Worm (Caenorhabditis elegans): Measurements from ENCODE around the gene C07H6.2.

Gene C07H6.2

DNA sequence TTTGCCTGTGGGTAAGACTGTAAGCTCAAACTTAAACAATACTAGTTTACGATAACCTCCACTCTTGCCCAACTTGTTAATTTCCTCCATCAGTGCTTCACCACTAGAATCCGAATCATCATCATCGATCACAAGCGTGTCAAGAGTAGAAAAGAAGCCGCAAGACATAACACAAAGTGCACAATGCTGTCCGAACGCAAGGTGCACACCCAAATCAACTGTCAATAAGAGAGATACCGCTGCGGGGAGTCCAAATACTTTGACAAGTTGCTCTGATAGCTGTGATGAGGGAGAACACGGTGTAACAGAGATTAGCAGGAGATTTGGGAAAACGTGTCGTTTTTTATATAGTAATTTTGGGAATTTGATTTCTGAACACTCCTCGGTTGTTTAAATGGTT, 10.6 kb downstream of the C07H6.2 start:
- no peak for TF ChIP-seq sea-2 (GFP tag; IDR thresholded peaks at IDR 0.05)
- no peak for TF ChIP-seq F10E7.11 (tag; optimal IDR thresholded peaks at IDR 0.05)
- TF ChIP-seq efl-1 (GFP tag; optimal IDR thresholded peaks at IDR 0.05), result no peak
- TF ChIP-seq ztf-26 (tag; optimal IDR thresholded peaks at IDR 0.05), result no peak
- no peak for TF ChIP-seq ceh-40 (GFP tag; IDR thresholded peaks at IDR 0.05)

- TF ChIP-seq atf-7 (tag; optimal IDR thresholded peaks at IDR 0.05) (no peak), lin-54 (GFP tag; optimal IDR thresholded peaks at IDR 0.05) (no peak), ets-4 (GFP tag; optimal IDR thresholded peaks at IDR 0.05) (no peak), pha-4 (tag; optimal IDR thresholded peaks at IDR 0.05) (no peak), ceh-100 (GFP tag; IDR thresholded peaks at IDR 0.05) (no peak), aptf-3 (GFP tag; IDR thresholded peaks at IDR 0.05) (no peak), somi-1 (GFP tag; optimal IDR thresholded peaks at IDR 0.05) (no peak), mcd-1 (GFP tag; IDR thresholded peaks at IDR 0.05) (no peak), attf-5 (GFP tag; optimal IDR thresholded peaks at IDR 0.05) (no peak), mes-4 (tag; optimal IDR thresholded peaks at IDR 0.05) (no peak), ztf-6 (GFP tag; IDR thresholded peaks at IDR 0.05) (no peak), Y56A3A.18 (GFP tag; IDR thresholded peaks at IDR 0.05) (no peak), K12H6.12 (tag; optimal IDR thresholded peaks at IDR 0.05) (no peak), fkh-3 (tag; optimal IDR thresholded peaks at IDR 0.05) (no peak), F39B2.1 (GFP tag; IDR thresholded peaks at IDR 0.05) (no peak), him-1 (tag; optimal IDR thresholded peaks at IDR 0.05) (no peak), madf-10 (tag; optimal IDR thresholded peaks at IDR 0.05) (no peak), lin-26 (GFP tag; IDR thresholded peaks at IDR 0.05) (no peak)
Observed at ce11 chrIII:7533012-7533411, 12.2 kb downstream of the C07H6.2 start.

DNA sequence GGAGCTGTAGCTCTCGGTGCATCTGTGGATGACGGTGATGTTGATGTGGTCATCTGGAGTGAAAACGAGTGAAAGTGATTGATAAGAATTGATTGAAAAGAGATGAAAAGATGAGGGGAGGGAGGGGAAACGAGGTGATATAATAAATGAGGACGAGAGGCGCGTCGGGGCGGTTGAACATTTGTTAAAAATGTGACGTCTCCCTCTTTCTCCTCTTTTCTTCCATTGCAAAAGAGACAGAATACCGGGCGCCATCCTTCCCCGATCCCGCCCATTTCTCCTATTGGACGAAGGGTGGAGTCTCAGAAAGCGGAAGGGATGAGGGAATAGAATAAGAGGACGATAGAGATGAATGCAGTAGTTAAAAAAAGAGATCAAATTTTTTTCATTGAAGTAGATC, 13.8 kb downstream of the C07H6.2 start:
- TF ChIP-seq lin-54 (GFP tag; optimal IDR thresholded peaks at IDR 0.05), result no peak
- no peak for TF ChIP-seq ztf-26 (tag; optimal IDR thresholded peaks at IDR 0.05)

DNA sequence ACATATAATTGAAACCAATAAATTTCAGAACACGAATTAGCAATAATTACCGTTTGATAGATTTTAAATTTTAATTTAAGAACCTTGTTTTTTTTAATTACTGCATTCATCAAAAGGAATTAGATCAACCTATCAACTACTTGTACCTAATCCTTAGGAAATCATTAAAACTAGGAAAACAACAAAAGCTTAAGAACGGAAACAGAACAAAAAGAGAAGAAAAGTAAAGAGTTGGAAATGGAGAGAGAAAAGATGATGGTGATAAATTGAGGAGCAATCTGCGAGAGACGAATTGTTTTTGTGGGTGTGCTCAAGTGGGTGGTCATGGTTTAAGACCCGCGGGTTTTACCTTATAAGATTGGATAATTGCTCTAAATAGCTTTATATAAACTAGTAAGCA, 14.5 kb downstream of the C07H6.2 start:
- TF ChIP-seq rpc-1 (optimal IDR thresholded peaks at IDR 0.05) (no peak), rpc-1 (tag; optimal IDR thresholded peaks at IDR 0.05) (no peak), madf-6 (GFP tag; IDR thresholded peaks at IDR 0.05) (no peak)

- no peak for TF ChIP-seq F52B5.7 (tag; optimal IDR thresholded peaks at IDR 0.05)
- TF ChIP-seq C06A6.2 (GFP tag; conservative IDR thresholded peaks at IDR 0.05), result no peak
- TF ChIP-seq madf-3 (GFP tag; IDR thresholded peaks at IDR 0.05), result no peak
- no peak for TF ChIP-seq snpc-1.3 (tag; optimal IDR thresholded peaks at IDR 0.05; ENCODE audit: insufficient read depth)
- no peak for TF ChIP-seq repo-1 (tag; optimal IDR thresholded peaks at IDR 0.05)
- TF ChIP-seq ceh-79 (tag; optimal IDR thresholded peaks at IDR 0.05), result no peak
- TF ChIP-seq snpc-3.4 (tag; optimal IDR thresholded peaks at IDR 0.05), result no peak
- no peak for TF ChIP-seq tbx-9 (tag; optimal IDR thresholded peaks at IDR 0.05; ENCODE audit: borderline replicate concordance)
- no peak for TF ChIP-seq F49E8.2 (tag; optimal IDR thresholded peaks at IDR 0.05; ENCODE audit: insufficient read depth)
- TF ChIP-seq Y56A3A.18 (GFP tag; IDR thresholded peaks at IDR 0.05), result no peak
- no peak for TF ChIP-seq ets-4 (GFP tag; optimal IDR thresholded peaks at IDR 0.05)
- no peak for TF ChIP-seq lin-40 (tag; optimal IDR thresholded peaks at IDR 0.05)
- no peak for TF ChIP-seq F57A8.1 (GFP tag; optimal IDR thresholded peaks at IDR 0.05)
- no peak for TF ChIP-seq D2030.7 (GFP tag; IDR thresholded peaks at IDR 0.05)
- no peak for TF ChIP-seq hsf-1 (GFP tag; IDR thresholded peaks at IDR 0.05)
Observed at ce11 chrIII:7536559-7536958, 15.8 kb downstream of the C07H6.2 start, which contains the start of gene lin-39. Gene lin-39, minus strand, starts transcription at chrIII:7536632.
